Worm (Caenorhabditis elegans) whole organism, L1 larva: ENCODE results near the gene clec-31.

Experiments used
- aha-1 ChIP-seq: fragments of 150-350 bp; optimal IDR thresholded peaks from 2 replicates; lab custom pipeline; 2014; ENCODE audit warnings: missing biosample characterization, missing genetic modification characterization
- ama-1 ChIP-seq: fragments of 150-350 bp; optimal IDR thresholded peaks from 2 replicates; lab custom pipeline; 2014
- dpl-1 ChIP-seq, 3 experiments: fragments of 150-350 bp in 2 of 3; sonication (generic microtip) in 1 of 3; optimal IDR thresholded peaks; 2 replicates each; lab custom pipeline; 2014 to 2017; ENCODE audit warnings: missing biosample characterization in 3 of 3, missing genetic modification characterization in 3 of 3, missing genetic modification reagents in 3 of 3
- egl-27 ChIP-seq, 2 experiments: fragments of 150-350 bp in 1 of 2; sonication (generic microtip); optimal IDR thresholded peaks; 3 replicates each; lab custom pipeline; 2017 to 2018; ENCODE audit warnings: missing biosample characterization in 2 of 2, missing genetic modification characterization in 2 of 2, missing genetic modification reagents in 2 of 2
- jun-1 ChIP-seq: fragments of 150-350 bp; optimal IDR thresholded peaks from 2 replicates; lab custom pipeline; 2014; ENCODE audit warnings: missing biosample characterization, missing genetic modification reagents, missing genetic modification characterization
- mdl-1 ChIP-seq, 2 experiments: fragments of 150-350 bp; optimal IDR thresholded peaks; 2 replicates each; lab custom pipeline; 2014 to 2017; ENCODE audit warnings: missing biosample characterization in 2 of 2, missing genetic modification characterization in 2 of 2, inconsistent platforms in 1 of 2
- nhr-77 ChIP-seq: fragments of 150-350 bp; optimal IDR thresholded peaks from 2 replicates; lab custom pipeline; 2014; ENCODE audit warnings: missing biosample characterization, missing genetic modification characterization
- pqm-1 ChIP-seq: sonication (generic microtip); optimal IDR thresholded peaks from 3 replicates; lab custom pipeline; 2017; ENCODE audit warnings: missing biosample characterization, missing genetic modification characterization
- snpc-4 ChIP-seq: fragments of 150-350 bp; optimal IDR thresholded peaks from 2 replicates; lab custom pipeline; 2014; ENCODE audit warnings: missing biosample characterization, missing genetic modification characterization
- unc-62 ChIP-seq: fragments of 150-350 bp; optimal IDR thresholded peaks from 2 replicates; lab custom pipeline; 2014; ENCODE audit warnings: missing biosample characterization, missing genetic modification reagents, missing genetic modification characterization
- zag-1 ChIP-seq: fragments of 150-350 bp; optimal IDR thresholded peaks from 2 replicates; lab custom pipeline; 2014; ENCODE audit warnings: missing biosample characterization, missing genetic modification characterization
- zip-4 ChIP-seq: fragments of 200-800 bp; sonication (Bioruptor generic); optimal IDR thresholded peaks from 2 replicates; lab custom pipeline; 2018; ENCODE audit warnings: mild to moderate bottlenecking, missing genetic modification characterization, moderate library complexity, missing compliant biosample characterization

- TF ChIP-seq pqm-1 (tag; lab: Kevin White, UChicago) (no peak), ama-1 (lab: Kevin White, UChicago) (no peak), jun-1 (no peak), zag-1 (tag; lab: Kevin White, UChicago) (no peak), nhr-77 (tag; lab: Kevin White, UChicago) (no peak), unc-62 (GFP tag; lab: Kevin White, UChicago) (no peak), zip-4 (GFP tag; lab: Kevin White, UChicago) (no peak), egl-27 (tag; optimal IDR thresholded peaks at IDR 0.05; lab: Kevin White, UChicago) (no peak), dpl-1 (GFP tag; optimal IDR thresholded peaks at IDR 0.05; lab: Kevin White, UChicago) (no peak), snpc-4 (tag; lab: Kevin White, UChicago) (no peak), aha-1 (tag; lab: Kevin White, UChicago) (no peak), mdl-1 (tag; optimal IDR thresholded peaks at IDR 0.05; lab: Kevin White, UChicago) (no peak)
Observed at ce11 chrV:16836100-16836499, 21.8 kb downstream of the clec-31 start.
